Fruit fly (Drosophila melanogaster): ENCODE measurements around the gene blp.
A peak's percentile ranks its signal among the peaks of the same experiment; 100 is the strongest.

Gene blp

DNA sequence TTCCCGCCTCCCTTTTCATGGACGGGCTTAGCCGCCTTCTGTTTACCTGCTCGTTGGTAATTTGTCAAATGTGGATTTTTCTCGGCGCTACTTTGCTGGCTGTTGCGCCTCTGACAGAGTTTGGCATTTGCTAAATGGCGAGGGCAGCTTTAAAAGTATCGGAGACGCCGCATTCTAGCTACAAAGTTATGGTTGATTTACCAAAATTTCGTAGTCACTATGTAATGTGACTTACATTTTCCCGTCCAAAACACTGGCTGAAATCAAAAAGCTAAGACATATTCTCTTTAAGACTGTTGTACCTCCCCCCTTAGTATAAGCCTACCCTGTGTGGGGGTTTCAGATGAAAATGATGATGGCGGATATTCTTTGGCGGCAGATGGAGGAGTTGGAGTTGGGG is 14.0 kb downstream of the blp start:
- TF ChIP-seq OdsH (GFP tag; optimal IDR thresholded peaks at IDR 0.05) (no peak), psq (GFP tag; optimal IDR thresholded peaks at IDR 0.05) (no peak), dmrt93B (GFP tag; optimal IDR thresholded peaks at IDR 0.05) (no peak), ey (GFP tag; optimal IDR thresholded peaks at IDR 0.05) (no peak), dl (GFP tag; optimal IDR thresholded peaks at IDR 0.05; ENCODE audit: insufficient read depth in 1 of 2, partially characterized antibody in 2 of 2) (no peak), Myc (optimal IDR thresholded peaks at IDR 0.05) (no peak), pan (optimal IDR thresholded peaks at IDR 0.05) (no peak), CG32264 (GFP tag; optimal IDR thresholded peaks at IDR 0.05) (no peak), CrebA (GFP tag; optimal IDR thresholded peaks at IDR 0.05; ENCODE audit: borderline replicate concordance) (no peak), sage (GFP tag; optimal IDR thresholded peaks at IDR 0.05) (no peak), foxo (GFP tag; optimal IDR thresholded peaks at IDR 0.05) (no peak), HLH106 (tag; optimal IDR thresholded peaks at IDR 0.05) (no peak), Hr83 (GFP tag; optimal IDR thresholded peaks at IDR 0.05; ENCODE audit: poor library complexity, severe bottlenecking) (no peak), rgr (GFP tag; optimal IDR thresholded peaks at IDR 0.05) (no peak), brk (GFP tag; optimal IDR thresholded peaks at IDR 0.05) (no peak), Mio (GFP tag; optimal IDR thresholded peaks at IDR 0.05) (no peak), tai (GFP tag; optimal IDR thresholded peaks at IDR 0.05) (no peak)

dm6 chr3R:15950843-15951242 is 17.2 kb downstream of the blp start, which contains the start of the genes CG31088 and CG46383:
TSS of gene CG31088 (minus strand) at chr3R:15950943.
TSS of gene CG46383 (minus strand) at chr3R:15950943.
- TF ChIP-seq ey (GFP tag; optimal IDR thresholded peaks at IDR 0.05), result no peak
- no peak for TF ChIP-seq Dif (GFP tag; optimal IDR thresholded peaks at IDR 0.05; ENCODE audit: partially characterized antibody)
- TF ChIP-seq dl (GFP tag; optimal IDR thresholded peaks at IDR 0.05; ENCODE audit: insufficient read depth in 1 of 2, partially characterized antibody in 2 of 2), result no peak
- TF ChIP-seq br (GFP tag; optimal IDR thresholded peaks at IDR 0.05), result no peak
- TF ChIP-seq Abd-B (GFP tag; optimal IDR thresholded peaks at IDR 0.05), result no peak
- TF ChIP-seq sv (GFP tag; optimal IDR thresholded peaks at IDR 0.05), result no peak
- TF ChIP-seq dmrt93B (GFP tag; optimal IDR thresholded peaks at IDR 0.05), result no peak
- TF ChIP-seq Hr78 (GFP tag; optimal IDR thresholded peaks at IDR 0.05), result no peak
- TF ChIP-seq Jra (GFP tag; optimal IDR thresholded peaks at IDR 0.05), result no peak
- no peak for TF ChIP-seq Vsx2 (GFP tag; optimal IDR thresholded peaks at IDR 0.05; ENCODE audit: partially characterized antibody)

DNA sequence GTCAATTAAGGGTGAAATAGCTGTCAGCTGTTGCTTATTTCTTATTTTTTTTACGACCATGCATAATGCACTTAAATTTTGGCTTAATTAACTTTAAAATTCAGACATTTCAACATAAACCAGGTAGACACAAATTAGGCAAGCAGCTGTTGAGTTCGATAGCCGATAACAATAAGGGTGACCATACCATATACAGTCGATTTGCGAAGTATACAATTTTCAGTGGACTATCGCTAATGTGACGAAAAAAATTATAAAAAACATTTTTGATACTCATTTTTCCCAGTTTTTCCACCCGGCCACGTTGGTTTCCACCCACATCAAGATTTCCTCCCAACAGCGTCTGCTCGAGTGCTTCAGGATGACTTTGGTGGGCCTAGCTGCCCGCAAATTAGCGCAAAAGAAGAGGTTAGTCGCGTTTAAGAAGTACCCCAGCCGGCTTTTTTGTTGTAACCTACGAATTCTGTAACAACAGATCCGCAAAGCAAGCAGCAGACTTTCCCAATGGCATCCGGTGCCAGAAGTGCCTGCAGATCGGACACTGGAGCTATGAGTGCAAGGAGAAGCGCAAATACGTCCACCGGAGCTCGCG is 30.1 kb downstream of the blp start, which contains the start of the genes CG4287 and CG5516:
TSS of gene CG4287 (minus strand) at position 178 of the 592 bp plus-strand sequence.
TSS of gene CG5516 (plus strand) at position 195 of the 592 bp plus-strand sequence.
- peak; percentile 66 for TF ChIP-seq Hnf4 (GFP tag; optimal IDR thresholded peaks at IDR 0.05)
- TF ChIP-seq psq (GFP tag; optimal IDR thresholded peaks at IDR 0.05), result no peak
- TF ChIP-seq dsf (GFP tag; optimal IDR thresholded peaks at IDR 0.05; ENCODE audit: borderline replicate concordance), result no peak
- no peak for TF ChIP-seq GATAd (GFP tag; optimal IDR thresholded peaks at IDR 0.05)
- TF ChIP-seq lola (GFP tag; optimal IDR thresholded peaks at IDR 0.05), result no peak
- TF ChIP-seq Jra (GFP tag; optimal IDR thresholded peaks at IDR 0.05), result peak; percentile 55

- TF ChIP-seq pan (optimal IDR thresholded peaks at IDR 0.05), result no peak
- no peak for TF ChIP-seq CG32264 (GFP tag; optimal IDR thresholded peaks at IDR 0.05)
- TF ChIP-seq CG9705 (GFP tag; optimal IDR thresholded peaks at IDR 0.05), result peak; percentile 21
- TF ChIP-seq HLH106 (tag; optimal IDR thresholded peaks at IDR 0.05), result peak; percentile 71
- no peak for TF ChIP-seq Dfd (GFP tag; optimal IDR thresholded peaks at IDR 0.05)
- peak; percentile 91 for TF ChIP-seq ey (GFP tag; optimal IDR thresholded peaks at IDR 0.05)
- TF ChIP-seq dl (GFP tag; optimal IDR thresholded peaks at IDR 0.05; ENCODE audit: insufficient read depth in 1 of 2, partially characterized antibody in 2 of 2), result no peak
- peak; percentile 91 for TF ChIP-seq OdsH (GFP tag; optimal IDR thresholded peaks at IDR 0.05)
- TF ChIP-seq Dif (GFP tag; optimal IDR thresholded peaks at IDR 0.05; ENCODE audit: partially characterized antibody), result no peak
- TF ChIP-seq sv (GFP tag; optimal IDR thresholded peaks at IDR 0.05), result peak; percentile 79
- TF ChIP-seq N (GFP tag; optimal IDR thresholded peaks at IDR 0.05), result no peak
- peak in 1 of 2 experiments; percentile 90 for TF ChIP-seq foxo (GFP tag; optimal IDR thresholded peaks at IDR 0.05)
- no peak for TF ChIP-seq CrebA (GFP tag; optimal IDR thresholded peaks at IDR 0.05; ENCODE audit: borderline replicate concordance)
- TF ChIP-seq dsf (GFP tag; optimal IDR thresholded peaks at IDR 0.05; ENCODE audit: borderline replicate concordance), result peak; percentile 91
- no peak for TF ChIP-seq Vsx2 (GFP tag; optimal IDR thresholded peaks at IDR 0.05; ENCODE audit: partially characterized antibody)
- TF ChIP-seq dmrt93B (GFP tag; optimal IDR thresholded peaks at IDR 0.05), result no peak
- peak; percentile 91 for TF ChIP-seq br (GFP tag; optimal IDR thresholded peaks at IDR 0.05)
- no peak for TF ChIP-seq Abd-B (GFP tag; optimal IDR thresholded peaks at IDR 0.05)
- TF ChIP-seq h (GFP tag; optimal IDR thresholded peaks at IDR 0.05), result peak; percentile 88
- no peak for TF ChIP-seq Sp1 (GFP tag; optimal IDR thresholded peaks at IDR 0.05)
- peak; percentile 59 for TF ChIP-seq Mio (GFP tag; optimal IDR thresholded peaks at IDR 0.05)
- peak; percentile 96 for TF ChIP-seq Hnf4 (GFP tag; optimal IDR thresholded peaks at IDR 0.05)
- TF ChIP-seq sage (GFP tag; optimal IDR thresholded peaks at IDR 0.05), result no peak
- peak; percentile 65 for TF ChIP-seq Hr83 (GFP tag; optimal IDR thresholded peaks at IDR 0.05; ENCODE audit: poor library complexity, severe bottlenecking)
- peak; percentile 54 for TF ChIP-seq GATAd (GFP tag; optimal IDR thresholded peaks at IDR 0.05)
- TF ChIP-seq jim (GFP tag; optimal IDR thresholded peaks at IDR 0.05), result no peak
- peak; percentile 90 for TF ChIP-seq woc (GFP tag; optimal IDR thresholded peaks at IDR 0.05)
- TF ChIP-seq Rel (GFP tag; optimal IDR thresholded peaks at IDR 0.05), result no peak
- TF ChIP-seq Rel (tag; optimal IDR thresholded peaks at IDR 0.05), result no peak
- TF ChIP-seq usp (GFP tag; optimal IDR thresholded peaks at IDR 0.05), result no peak
- TF ChIP-seq brk (GFP tag; optimal IDR thresholded peaks at IDR 0.05), result no peak
- TF ChIP-seq lola (GFP tag; optimal IDR thresholded peaks at IDR 0.05), result no peak
- peak; percentile 84 for TF ChIP-seq psq (GFP tag; optimal IDR thresholded peaks at IDR 0.05)
- TF ChIP-seq tai (GFP tag; optimal IDR thresholded peaks at IDR 0.05), result no peak
- peak; percentile 80 for TF ChIP-seq fru (GFP tag; optimal IDR thresholded peaks at IDR 0.05)
- TF ChIP-seq Hr78 (GFP tag; optimal IDR thresholded peaks at IDR 0.05), result no peak
Measured at dm6 chr3R:15965169-15965568, 31.5 kb downstream of the blp start, which contains the start of the genes CG32856 and Rbf2. TSS of gene CG32856 (minus strand) at chr3R:15965351. TSS of gene Rbf2 (plus strand) at chr3R:15965446.
